Worm (Caenorhabditis elegans) whole organism, L4/young adult: ENCODE measurements around the gene hot-6.

ENCODE experiments used
- W03F9.2 ChIP-seq: fragments of 150-350 bp; optimal IDR thresholded peaks from 2 replicates; lab custom pipeline; 2014; ENCODE audit warnings: missing biosample characterization, missing genetic modification characterization
- dao-5 ChIP-seq: sonication (generic microtip); optimal IDR thresholded peaks from 2 replicates; lab custom pipeline; 2016; ENCODE audit warnings: missing genotype, missing genetic modification characterization, moderate library complexity, missing compliant biosample characterization
- him-1 ChIP-seq: sonication (generic microtip); optimal IDR thresholded peaks from 2 replicates; lab custom pipeline; 2016; ENCODE audit warnings: missing genotype, missing genetic modification reagents, missing genetic modification characterization, missing compliant biosample characterization

Gene hot-6

ce11 chrV:11013179-11013578, 9.6 kb downstream of the hot-6 start:
- TF ChIP-seq W03F9.2, result no peak
- TF ChIP-seq dao-5 (tag; lab: Kevin White, UChicago), result no peak
- no peak for TF ChIP-seq him-1

- TF ChIP-seq dao-5 (tag; lab: Kevin White, UChicago) (no peak), W03F9.2 (no peak), him-1 (no peak)
Observed at ce11 chrV:11012419-11012818, 10.3 kb downstream of the hot-6 start, which contains the start of gene C13G3.1. Gene C13G3.1, minus strand, starts transcription at chrV:11012465.

ce11 chrV:11011807-11012206, 10.9 kb downstream of the hot-6 start:
- TF ChIP-seq him-1, result no peak
- no peak for TF ChIP-seq W03F9.2
- TF ChIP-seq dao-5 (tag; lab: Kevin White, UChicago), result no peak

ce11 chrV:11010768-11011167, 12.0 kb downstream of the hot-6 start:
- TF ChIP-seq him-1 (no peak), W03F9.2 (no peak), dao-5 (tag; lab: Kevin White, UChicago) (no peak)

- TF ChIP-seq W03F9.2, result no peak
- TF ChIP-seq dao-5 (tag; lab: Kevin White, UChicago), result no peak
- TF ChIP-seq him-1, result no peak
Observed at ce11 chrV:11009124-11009524, 13.6 kb downstream of the hot-6 start.

ce11 chrV:11007651-11008050, 15.1 kb downstream of the hot-6 start:
- TF ChIP-seq him-1 (no peak), W03F9.2 (no peak), dao-5 (tag; lab: Kevin White, UChicago) (no peak)

- TF ChIP-seq W03F9.2, result no peak
- no peak for TF ChIP-seq him-1
- TF ChIP-seq dao-5 (tag; lab: Kevin White, UChicago), result no peak
Observed at ce11 chrV:11004094-11004493, 18.6 kb downstream of the hot-6 start.

- TF ChIP-seq W03F9.2 (no peak), him-1 (no peak), dao-5 (tag; lab: Kevin White, UChicago) (no peak)
Observed at ce11 chrV:11002434-11002833, 20.3 kb downstream of the hot-6 start, which contains the start of gene F53B7.4. Gene F53B7.4, minus strand, starts transcription at chrV:11002534.

- no peak for TF ChIP-seq dao-5 (tag; lab: Kevin White, UChicago)
- peak; percentile 59 for TF ChIP-seq W03F9.2
- no peak for TF ChIP-seq him-1
Observed at ce11 chrV:11000650-11001049, 22.1 kb downstream of the hot-6 start, which contains the start of gene isy-1. Gene isy-1, minus strand, starts transcription at chrV:11000699.

ce11 chrV:10998797-10999196, 23.9 kb downstream of the hot-6 start, which contains the start of gene F53B7.7:
Gene F53B7.7, plus strand, starts transcription at chrV:10999097.
- no peak for TF ChIP-seq dao-5 (tag; lab: Kevin White, UChicago)
- TF ChIP-seq him-1, result no peak
- no peak for TF ChIP-seq W03F9.2

- TF ChIP-seq dao-5 (tag; lab: Kevin White, UChicago) (no peak), W03F9.2 (no peak), him-1 (no peak)
Observed at ce11 chrV:10991789-10992188, 30.9 kb downstream of the hot-6 start, which contains the start of gene frpr-9. Gene frpr-9, plus strand, starts transcription at chrV:10992089.

- TF ChIP-seq W03F9.2 (no peak), dao-5 (tag; lab: Kevin White, UChicago) (no peak), him-1 (no peak)
Observed at ce11 chrV:10981113-10981512, 41.6 kb downstream of the hot-6 start, which contains the start of gene fig-1. Gene fig-1, minus strand, starts transcription at chrV:10981213.

ce11 chrV:10975091-10975490, 47.6 kb downstream of the hot-6 start:
- TF ChIP-seq W03F9.2 (no peak), him-1 (no peak), dao-5 (tag; lab: Kevin White, UChicago) (no peak)
